Worm (Caenorhabditis elegans): ENCODE results near the gene cash-1.

DNA sequence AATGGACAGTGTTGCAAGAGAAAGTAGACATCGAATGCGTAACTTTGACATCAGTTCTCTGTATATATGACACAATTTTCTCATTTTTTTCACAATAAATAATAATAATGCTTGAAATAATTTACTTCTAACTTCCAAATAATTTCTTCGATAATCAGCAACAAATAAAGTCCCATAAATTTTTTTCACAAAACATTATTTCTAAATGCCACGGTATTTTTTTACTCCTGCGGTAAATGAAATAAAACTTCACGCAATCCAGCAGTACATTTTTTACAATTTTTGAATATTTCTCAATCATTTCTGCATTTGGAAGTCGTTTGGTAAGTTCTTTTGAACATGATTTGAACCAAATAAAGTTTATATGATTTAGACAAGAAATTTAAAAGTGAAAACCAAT, 21.9 kb downstream of the cash-1 start, which contains the start of gene spe-10:
- no peak for TF ChIP-seq unc-62 (GFP tag; optimal IDR thresholded peaks at IDR 0.05)
- TF ChIP-seq blmp-1 (tag; optimal IDR thresholded peaks at IDR 0.05; ENCODE audit: insufficient read depth), result no peak
- TF ChIP-seq snpc-4 (tag; optimal IDR thresholded peaks at IDR 0.05), result no peak
- TF ChIP-seq lin-13 (GFP tag; optimal IDR thresholded peaks at IDR 0.05), result no peak
- no peak for TF ChIP-seq ztf-1 (GFP tag; conservative IDR thresholded peaks at IDR 0.05)
- TF ChIP-seq elt-3 (tag; optimal IDR thresholded peaks at IDR 0.05), result no peak

All from whole organism, L2 larva.